Worm (Caenorhabditis elegans): ENCODE data around the gene taf-11.3.

Gene taf-11.3

DNA sequence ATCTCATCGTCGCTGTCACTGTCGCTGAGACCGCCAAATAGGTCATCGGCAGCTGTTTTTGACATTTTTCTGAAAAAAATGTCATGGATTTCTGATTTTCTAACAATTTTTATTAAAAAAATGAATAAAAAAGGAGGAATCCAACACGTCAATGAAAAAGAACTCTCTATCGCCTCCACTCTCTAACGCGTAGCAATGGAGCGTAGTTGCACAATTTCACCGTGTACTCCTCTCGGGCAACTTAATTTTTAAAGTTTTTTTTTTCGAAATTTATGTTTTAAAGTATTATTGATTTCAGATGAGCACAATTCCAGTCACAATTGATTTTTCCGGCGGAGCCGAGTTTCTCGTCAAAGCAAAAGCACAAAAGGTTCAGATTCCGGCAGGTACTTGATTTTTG lies at the start of gene taf-11.3, which contains the start of gene urm-1:
Gene taf-11.3, minus strand, starts transcription at position 69 of the 400 bp plus-strand sequence.
Gene urm-1, plus strand, starts transcription at position 299 of the 400 bp plus-strand sequence.
- TF ChIP-seq unc-98 (GFP tag; IDR thresholded peaks at IDR 0.05) = no peak
- TF ChIP-seq ceh-8 (GFP tag; optimal IDR thresholded peaks at IDR 0.05) = no peak
- TF ChIP-seq sptf-1 (tag; optimal IDR thresholded peaks at IDR 0.05) = no peak
- no peak for TF ChIP-seq egl-27 (tag; optimal IDR thresholded peaks at IDR 0.05)
- TF ChIP-seq fkh-10 (GFP tag; optimal IDR thresholded peaks at IDR 0.05) = no peak
- peak; percentile 15 for TF ChIP-seq ztf-4 (tag; optimal IDR thresholded peaks at IDR 0.05)
- TF ChIP-seq nhr-85 (tag) = peak; percentile 81
- TF ChIP-seq fos-1 (tag; optimal IDR thresholded peaks at IDR 0.05) = peak; percentile 39
- peak in 2 of 6 experiments; percentile 47 to 88 for TF ChIP-seq elt-3 (tag; optimal IDR thresholded peaks at IDR 0.05)
- peak; percentile 84 to 90 (median 87) for TF ChIP-seq ceh-82 (tag; optimal IDR thresholded peaks at IDR 0.05)
- peak in 1 of 2 experiments; percentile 17 for TF ChIP-seq mdl-1 (tag; optimal IDR thresholded peaks at IDR 0.05)
- no peak for TF ChIP-seq hlh-4 (tag; optimal IDR thresholded peaks at IDR 0.05)
- peak; percentile 84 for TF ChIP-seq blmp-1 (tag; optimal IDR thresholded peaks at IDR 0.05)
- no peak for TF ChIP-seq sup-37 (GFP tag; optimal IDR thresholded peaks at IDR 0.05)
- peak; percentile 81 for TF ChIP-seq nhr-19 (GFP tag; conservative IDR thresholded peaks at IDR 0.05)
- TF ChIP-seq hpl-2 (GFP tag; optimal IDR thresholded peaks at IDR 0.05) = no peak
- peak; percentile 39 for TF ChIP-seq mef-2 (tag; optimal IDR thresholded peaks at IDR 0.05)
- TF ChIP-seq grh-1 (GFP tag; IDR thresholded peaks at IDR 0.05) = no peak
- TF ChIP-seq ces-1 (GFP tag; optimal IDR thresholded peaks at IDR 0.05) = no peak
- TF ChIP-seq skn-1 (tag; optimal IDR thresholded peaks at IDR 0.05) = peak; percentile 78
- TF ChIP-seq nhr-47 (tag; optimal IDR thresholded peaks at IDR 0.05) = peak; percentile 80
- TF ChIP-seq nhr-12 (tag; optimal IDR thresholded peaks at IDR 0.05) = no peak
- TF ChIP-seq ceh-88 (GFP tag; IDR thresholded peaks at IDR 0.05) = no peak
- TF ChIP-seq mep-1 (tag; optimal IDR thresholded peaks at IDR 0.05) = peak; percentile 88
- no peak for TF ChIP-seq ama-1 (optimal IDR thresholded peaks at IDR 0.05)
- peak; percentile 60 for TF ChIP-seq C04F5.9 (tag; optimal IDR thresholded peaks at IDR 0.05)
- TF ChIP-seq tbx-2 (tag; optimal IDR thresholded peaks at IDR 0.05) = peak; percentile 84
- TF ChIP-seq lir-3 (tag; optimal IDR thresholded peaks at IDR 0.05; ENCODE audit: poor library complexity) = no peak
- TF ChIP-seq nhr-237 (tag; optimal IDR thresholded peaks at IDR 0.05) = peak; percentile 32
- TF ChIP-seq nhr-77 (tag; optimal IDR thresholded peaks at IDR 0.05) = peak; percentile 27
- no peak for TF ChIP-seq ceh-63 (GFP tag; optimal IDR thresholded peaks at IDR 0.05)
- no peak for TF ChIP-seq lin-14 (GFP tag; optimal IDR thresholded peaks at IDR 0.05)
- peak; percentile 84 to 88 for TF ChIP-seq lin-35 (GFP tag; optimal IDR thresholded peaks at IDR 0.05)
- TF ChIP-seq swsn-7 (tag; optimal IDR thresholded peaks at IDR 0.05) = peak; percentile 86
- TF ChIP-seq dsc-1 (tag; optimal IDR thresholded peaks at IDR 0.05) = peak; percentile 80
- TF ChIP-seq C34B4.2 (tag; optimal IDR thresholded peaks at IDR 0.05) = no peak
- no peak for TF ChIP-seq zip-4 (GFP tag; optimal IDR thresholded peaks at IDR 0.05)
- peak; percentile 82 for TF ChIP-seq fkh-8 (tag; optimal IDR thresholded peaks at IDR 0.05)
- TF ChIP-seq snpc-4 (tag; optimal IDR thresholded peaks at IDR 0.05) = peak; percentile 64
- peak; percentile 70 for TF ChIP-seq unc-86 (tag; optimal IDR thresholded peaks at IDR 0.05)
- peak; percentile 88 for TF ChIP-seq nhr-71 (tag; optimal IDR thresholded peaks at IDR 0.05)
- peak; percentile 64 for TF ChIP-seq sox-4 (tag; optimal IDR thresholded peaks at IDR 0.05)
- no peak for TF ChIP-seq fkh-4 (tag; optimal IDR thresholded peaks at IDR 0.05; ENCODE audit: borderline replicate concordance)
- TF ChIP-seq xbp-1 (tag; optimal IDR thresholded peaks at IDR 0.05) = peak; percentile 90
- TF ChIP-seq lin-13 (GFP tag; optimal IDR thresholded peaks at IDR 0.05) = peak; percentile 47
- peak; percentile 76 to 83 (median 80) for TF ChIP-seq dpl-1 (GFP tag; optimal IDR thresholded peaks at IDR 0.05)
- TF ChIP-seq jun-1 (tag; optimal IDR thresholded peaks at IDR 0.05) = no peak
- peak; percentile 47 for TF ChIP-seq irx-1 (tag; optimal IDR thresholded peaks at IDR 0.05)
- peak; percentile 93 for TF ChIP-seq snu-23 (GFP tag; optimal IDR thresholded peaks at IDR 0.05)
- TF ChIP-seq vab-15 (tag; optimal IDR thresholded peaks at IDR 0.05) = no peak
- TF ChIP-seq F16B12.6 (tag; optimal IDR thresholded peaks at IDR 0.05) = peak; percentile 53
- TF ChIP-seq mab-9 (GFP tag; IDR thresholded peaks at IDR 0.05) = no peak
- no peak for TF ChIP-seq lin-39 (tag; optimal IDR thresholded peaks at IDR 0.05)
- no peak for TF ChIP-seq hlh-17 (GFP tag; optimal IDR thresholded peaks at IDR 0.05; ENCODE audit: borderline replicate concordance)
